Worm (Caenorhabditis elegans) whole organism, L1 larva: Measurements from ENCODE around the gene hum-5.

Experiments
- C16A3.4 ChIP-seq: fragments of 150-350 bp; optimal IDR thresholded peaks from 2 replicates; lab custom pipeline; 2014; ENCODE audit warnings: missing biosample characterization, missing genetic modification characterization
- C34B4.2 ChIP-seq: sonication (generic microtip); optimal IDR thresholded peaks from 2 replicates; lab custom pipeline; 2017; ENCODE audit warnings: mild to moderate bottlenecking, missing genetic modification characterization, missing compliant biosample characterization
- ama-1 ChIP-seq: fragments of 150-350 bp; optimal IDR thresholded peaks from 2 replicates; lab custom pipeline; 2014
- blmp-1 ChIP-seq: fragments of 150-350 bp; optimal IDR thresholded peaks from 2 replicates; lab custom pipeline; 2014; ENCODE audit warnings: missing biosample characterization, missing genetic modification characterization
- ceh-82 ChIP-seq, 3 experiments: fragments of 150-350 bp in 1 of 3; sonication (generic microtip) in 2 of 3; optimal IDR thresholded peaks; 2 replicates each; lab custom pipeline; 2014 to 2017; ENCODE audit warnings: missing biosample characterization in 3 of 3, missing genetic modification characterization in 3 of 3
- dsc-1 ChIP-seq: sonication (generic microtip); optimal IDR thresholded peaks from 2 replicates; lab custom pipeline; 2016; ENCODE audit warnings: mild to moderate bottlenecking, missing genetic modification characterization, missing compliant biosample characterization
- efl-1 ChIP-seq, 4 experiments: fragments of 150-350 bp; optimal IDR thresholded peaks in 3 of 4; peaks in 1 of 4; 1 replicate in 1 of 4; 2 replicates in 3 of 4; lab custom pipeline; 2014; ENCODE audit warnings: missing biosample characterization in 2 of 4, missing genetic modification characterization in 2 of 4, missing genetic modification reagents in 2 of 4
- efl-3 ChIP-seq: fragments of 200-800 bp; sonication (Bioruptor generic); optimal IDR thresholded peaks from 2 replicates; lab custom pipeline; 2018; ENCODE audit warnings: mild to moderate bottlenecking, missing genetic modification characterization, missing compliant biosample characterization
- egl-27 ChIP-seq, 2 experiments: fragments of 150-350 bp in 1 of 2; sonication (generic microtip); optimal IDR thresholded peaks; 3 replicates each; lab custom pipeline; 2017 to 2018; ENCODE audit warnings: missing biosample characterization in 2 of 2, missing genetic modification characterization in 2 of 2, missing genetic modification reagents in 2 of 2
- elt-2 ChIP-seq: sonication (generic microtip); optimal IDR thresholded peaks from 2 replicates; lab custom pipeline; 2016; ENCODE audit warnings: missing genetic modification characterization, mild to moderate bottlenecking, inconsistent platforms, missing compliant biosample characterization, missing genetic modification reagents
- elt-3 ChIP-seq, 6 experiments: fragments of 150-350 bp in 1 of 6; sonication (generic microtip); optimal IDR thresholded peaks; 2 replicates each; lab custom pipeline; 2017 to 2018; ENCODE audit warnings: missing biosample characterization in 6 of 6, missing genetic modification characterization in 6 of 6, inconsistent platforms in 1 of 6
- fkh-10 ChIP-seq: sonication (generic microtip); optimal IDR thresholded peaks from 2 replicates; lab custom pipeline; 2017; ENCODE audit warnings: missing biosample characterization, missing genetic modification reagents, missing genetic modification characterization
- fkh-8 ChIP-seq: sonication (generic microtip); optimal IDR thresholded peaks from 2 replicates; lab custom pipeline; 2016; ENCODE audit warnings: mild to moderate bottlenecking, missing genetic modification characterization, missing compliant biosample characterization
- fos-1 ChIP-seq: fragments of 150-350 bp; optimal IDR thresholded peaks from 2 replicates; lab custom pipeline; 2014; ENCODE audit warnings: missing biosample characterization, missing genetic modification characterization
- jun-1 ChIP-seq: fragments of 150-350 bp; optimal IDR thresholded peaks from 2 replicates; lab custom pipeline; 2014; ENCODE audit warnings: missing biosample characterization, missing genetic modification reagents, missing genetic modification characterization
- lin-14 ChIP-seq: fragments of 200-800 bp; sonication (Bioruptor generic); optimal IDR thresholded peaks from 2 replicates; lab custom pipeline; 2018; ENCODE audit warnings: mild to moderate bottlenecking, missing genetic modification characterization, moderate library complexity, missing compliant biosample characterization
- lin-35 ChIP-seq, 2 experiments: fragments of 150-350 bp; optimal IDR thresholded peaks; 2 replicates each; lab custom pipeline; 2014; ENCODE audit warnings: missing biosample characterization in 2 of 2, missing genetic modification characterization in 2 of 2, missing genetic modification reagents in 2 of 2
- lin-39 ChIP-seq: fragments of 150-350 bp; optimal IDR thresholded peaks from 2 replicates; lab custom pipeline; 2014; ENCODE audit warnings: missing biosample characterization, missing genetic modification reagents, missing genetic modification characterization
- lsy-2 ChIP-seq, 2 experiments: fragments of 150-350 bp; optimal IDR thresholded peaks; 2 replicates each; lab custom pipeline; 2014; ENCODE audit warnings: missing biosample characterization in 2 of 2, missing genetic modification characterization in 2 of 2
- mep-1 ChIP-seq: fragments of 150-350 bp; optimal IDR thresholded peaks from 2 replicates; lab custom pipeline; 2014; ENCODE audit warnings: missing biosample characterization, missing genetic modification characterization
- nhr-12 ChIP-seq: sonication (generic microtip); optimal IDR thresholded peaks from 2 replicates; lab custom pipeline; 2017; ENCODE audit warnings: missing biosample characterization, missing genetic modification characterization
- nhr-237 ChIP-seq: fragments of 150-350 bp; optimal IDR thresholded peaks from 2 replicates; lab custom pipeline; 2014; ENCODE audit warnings: missing biosample characterization, missing genetic modification characterization
- nhr-28 ChIP-seq: fragments of 150-350 bp; optimal IDR thresholded peaks from 2 replicates; lab custom pipeline; 2014; ENCODE audit warnings: missing biosample characterization, missing genetic modification characterization
- nhr-71 ChIP-seq: sonication (generic microtip); optimal IDR thresholded peaks from 2 replicates; lab custom pipeline; 2016; ENCODE audit warnings: mild to moderate bottlenecking, missing genetic modification characterization, moderate library complexity, missing compliant biosample characterization
- pag-3 ChIP-seq: sonication (generic microtip); optimal IDR thresholded peaks from 2 replicates; lab custom pipeline; 2017; ENCODE audit warnings: missing genetic modification characterization, mild to moderate bottlenecking, missing compliant biosample characterization, antibody characterized with exemption, borderline replicate concordance; ENCODE audit not compliant: insufficient read depth
- pqm-1 ChIP-seq: sonication (generic microtip); optimal IDR thresholded peaks from 3 replicates; lab custom pipeline; 2017; ENCODE audit warnings: missing biosample characterization, missing genetic modification characterization
- rnt-1 ChIP-seq: sonication (generic microtip); optimal IDR thresholded peaks from 2 replicates; lab custom pipeline; 2016; ENCODE audit warnings: mild to moderate bottlenecking, missing genetic modification characterization, moderate library complexity, missing compliant biosample characterization
- skn-1 ChIP-seq: fragments of 150-350 bp; optimal IDR thresholded peaks from 2 replicates; lab custom pipeline; 2014; ENCODE audit warnings: missing biosample characterization, missing genetic modification characterization
- snu-23 ChIP-seq: sonication (generic microtip); optimal IDR thresholded peaks from 2 replicates; lab custom pipeline; 2016; ENCODE audit warnings: missing genetic modification characterization, missing compliant biosample characterization
- sox-4 ChIP-seq: sonication (generic microtip); optimal IDR thresholded peaks from 2 replicates; lab custom pipeline; 2016; ENCODE audit warnings: missing genetic modification characterization, missing compliant biosample characterization
- unc-98 ChIP-seq: fragments of 200-800 bp; sonication (Bioruptor generic); IDR thresholded peaks from 2 replicates; pipeline ENCODE4 v1.3.6; 2022; ENCODE audit warnings: missing genetic modification characterization, missing compliant biosample characterization
- zip-4 ChIP-seq: fragments of 200-800 bp; sonication (Bioruptor generic); optimal IDR thresholded peaks from 2 replicates; lab custom pipeline; 2018; ENCODE audit warnings: mild to moderate bottlenecking, missing genetic modification characterization, moderate library complexity, missing compliant biosample characterization
- ztf-11 ChIP-seq, 2 experiments: sonication (generic microtip); optimal IDR thresholded peaks; 2 replicates each; lab custom pipeline; 2016 to 2017; ENCODE audit warnings: missing genetic modification characterization in 2 of 2, missing biosample characterization in 1 of 2, missing compliant biosample characterization in 1 of 2
- ztf-4 ChIP-seq: fragments of 150-350 bp; optimal IDR thresholded peaks from 2 replicates; lab custom pipeline; 2014; ENCODE audit warnings: missing biosample characterization, missing genetic modification characterization

The hum-5 gene

DNA sequence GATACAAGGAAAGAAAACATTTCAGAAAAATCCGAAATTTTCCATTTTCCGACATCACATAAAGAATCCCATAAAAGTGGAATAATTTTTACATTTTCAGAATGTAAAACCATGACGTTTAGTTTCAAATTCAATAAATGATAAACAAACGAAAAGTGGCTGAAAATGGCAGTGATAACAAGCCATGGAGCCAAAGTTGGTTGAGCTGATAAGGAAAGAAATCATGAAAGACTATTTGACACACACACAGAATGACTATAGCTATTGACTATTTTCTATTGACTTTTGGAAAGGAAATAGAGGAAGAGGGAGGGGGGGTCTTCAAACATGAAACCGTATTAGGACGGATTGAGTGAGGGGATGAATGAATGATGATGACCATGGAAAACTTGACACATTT lies 3.1 kb upstream of the hum-5 start:
- peak; percentile 54 for TF ChIP-seq elt-2 (tag; lab: Kevin White, UChicago)
- TF ChIP-seq fkh-10 = no peak
- TF ChIP-seq pqm-1 = peak; percentile 68
- no peak for TF ChIP-seq lsy-2 (tag; optimal IDR thresholded peaks at IDR 0.05; lab: Kevin White, UChicago)
- no peak for TF ChIP-seq lin-39 (tag; lab: Kevin White, UChicago)
- no peak for TF ChIP-seq nhr-28 (tag; lab: Kevin White, UChicago)
- TF ChIP-seq ama-1 (lab: Kevin White, UChicago) = no peak
- no peak for TF ChIP-seq jun-1 (tag; lab: Kevin White, UChicago)
- TF ChIP-seq lin-35 (GFP tag; optimal IDR thresholded peaks at IDR 0.05; lab: Kevin White, UChicago) = peak in 1 of 2 experiments; percentile 32

ce11 chrIII:4037332-4037731 lies 692 bp upstream of the hum-5 start:
- TF ChIP-seq dsc-1 (tag; lab: Kevin White, UChicago) (no peak), efl-1 (optimal IDR thresholded peaks at IDR 0.05; lab: Kevin White, UChicago) (no peak), efl-1 (GFP tag; optimal IDR thresholded peaks at IDR 0.05 in 1 of 2; lab: Kevin White, UChicago) (peak in 1 of 2 experiments; percentile 76), ztf-11 (tag; optimal IDR thresholded peaks at IDR 0.05; lab: Kevin White, UChicago) (peak in 1 of 2 experiments; percentile 47), lin-14 (peak; percentile 66), skn-1 (tag; lab: Kevin White, UChicago) (no peak)

ce11 chrIII:4034984-4035383 lies 1.7 kb downstream of the hum-5 start:
- no peak for TF ChIP-seq fkh-8 (tag; lab: Kevin White, UChicago)
- TF ChIP-seq nhr-237 = no peak
- TF ChIP-seq C34B4.2 = no peak
- TF ChIP-seq C16A3.4 (tag; lab: Kevin White, UChicago) = no peak
- TF ChIP-seq blmp-1 (tag; lab: Kevin White, UChicago) = peak; percentile 1
- no peak for TF ChIP-seq unc-98 (GFP tag; lab: Robert Waterston, UW)
- TF ChIP-seq zip-4 (GFP tag; lab: Kevin White, UChicago) = peak; percentile 34
- TF ChIP-seq nhr-71 (tag; lab: Kevin White, UChicago) = peak; percentile 18
- TF ChIP-seq skn-1 (tag; lab: Kevin White, UChicago) = peak; percentile 44
- TF ChIP-seq efl-3 (GFP tag; lab: Kevin White, UChicago) = no peak
- TF ChIP-seq lin-14 = peak; percentile 62
- peak in 1 of 2 experiments; percentile 19 for TF ChIP-seq egl-27 (tag; optimal IDR thresholded peaks at IDR 0.05; lab: Kevin White, UChicago)
- TF ChIP-seq sox-4 (tag; lab: Kevin White, UChicago) = no peak
- peak in 1 of 3 experiments; percentile 30 for TF ChIP-seq ceh-82 (tag; optimal IDR thresholded peaks at IDR 0.05; lab: Kevin White, UChicago)

DNA sequence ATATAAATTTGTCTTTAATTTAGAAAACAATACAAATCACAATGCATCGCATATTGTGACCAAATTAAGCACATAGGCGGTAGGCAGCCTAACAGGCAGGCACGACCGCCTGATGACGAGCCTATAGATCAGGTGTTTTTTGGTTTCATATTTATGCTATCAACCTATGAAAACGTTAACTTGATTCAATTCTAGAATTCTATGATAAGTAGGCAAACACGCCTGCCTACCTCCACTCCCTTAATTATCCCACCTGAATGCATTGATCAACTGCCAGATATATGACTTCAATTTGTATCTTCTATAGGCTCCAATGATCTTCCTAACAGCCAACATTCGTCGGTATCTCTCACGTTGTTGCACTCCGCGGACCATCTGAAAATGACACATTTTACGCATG lies 5.8 kb downstream of the hum-5 start:
- TF ChIP-seq zip-4 (GFP tag; lab: Kevin White, UChicago) (no peak), pag-3 (tag; lab: Kevin White, UChicago) (no peak), nhr-12 (tag; lab: Kevin White, UChicago) (no peak), efl-1 (optimal IDR thresholded peaks at IDR 0.05; lab: Kevin White, UChicago) (no peak), efl-1 (GFP tag; optimal IDR thresholded peaks at IDR 0.05 in 1 of 2; lab: Kevin White, UChicago) (peak in 1 of 2 experiments; percentile 72), rnt-1 (tag; lab: Kevin White, UChicago) (no peak)

- TF ChIP-seq mep-1 (no peak), dsc-1 (tag; lab: Kevin White, UChicago) (peak; percentile 40)
Measured at ce11 chrIII:4028061-4028460, 8.6 kb downstream of the hum-5 start, which contains the start of gene T02C12.5. TSS of gene T02C12.5 (minus strand) at chrIII:4028161.

DNA sequence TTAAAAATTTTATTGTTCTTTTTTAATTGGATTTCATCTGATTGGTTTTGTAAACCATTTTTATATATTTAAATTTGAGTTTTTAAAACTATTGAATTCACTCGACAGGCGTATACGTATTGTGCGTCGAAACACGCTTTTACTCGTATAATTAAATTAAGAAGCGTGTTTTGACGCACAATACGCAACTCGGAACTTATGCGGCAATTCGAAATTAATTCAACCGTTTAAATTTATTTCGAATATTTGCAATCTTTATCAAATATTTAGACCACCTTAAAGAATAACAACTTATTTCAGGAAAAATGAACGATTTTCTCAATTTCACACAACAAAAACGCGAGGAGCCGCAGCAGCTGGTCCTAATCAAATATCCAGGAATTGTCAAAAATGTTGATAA lies 14.8 kb downstream of the hum-5 start, which contains the start of gene tftc-5:
Gene tftc-5 (plus strand): TSS at position 301 of the 400 bp plus-strand sequence.
- TF ChIP-seq fos-1 (tag; lab: Kevin White, UChicago) (no peak), elt-2 (tag; lab: Kevin White, UChicago) (no peak), elt-3 (tag; optimal IDR thresholded peaks at IDR 0.05; lab: Kevin White, UChicago) (no peak), ztf-4 (no peak), snu-23 (GFP tag; lab: Kevin White, UChicago) (no peak), efl-1 (optimal IDR thresholded peaks at IDR 0.05; lab: Kevin White, UChicago) (no peak), efl-1 (GFP tag; optimal IDR thresholded peaks at IDR 0.05 in 1 of 2; lab: Kevin White, UChicago) (peak in 1 of 2 experiments; percentile 47), lin-14 (no peak)
- TF ChIP-seq, all 84 proteins: peak for 1
